Fruit fly (Drosophila melanogaster): ENCODE measurements around the gene FER.
A peak's percentile ranks its signal among the peaks of the same experiment; 100 is the strongest.

The FER gene

dm6 chr3R:9340425-9341188 lies 53.7 kb downstream of the FER start:
- peak; percentile 83 for TF ChIP-seq CG15710 (tag; optimal IDR thresholded peaks at IDR 0.05)
- peak; percentile 85 for TF ChIP-seq CG8301 (tag; optimal IDR thresholded peaks at IDR 0.05)
- TF ChIP-seq rn (GFP tag; IDR thresholded peaks at IDR 0.05): peak; percentile 35; the same call in 1 of the 2 replicates
- TF ChIP-seq CG13204 (GFP tag; optimal IDR thresholded peaks at IDR 0.05): peak; percentile 44
- TF ChIP-seq CG12605 (GFP tag; IDR thresholded peaks at IDR 0.05): peak; percentile 26; the same call in 1 of the 2 replicates
- TF ChIP-seq CG10348 (GFP tag; IDR thresholded peaks at IDR 0.05): no peak
- TF ChIP-seq Pif1A (GFP tag; optimal IDR thresholded peaks at IDR 0.05): peak; percentile 48
- TF ChIP-seq CG34367 (tag; optimal IDR thresholded peaks at IDR 0.05): peak; percentile 79
- peak; percentile 76 for TF ChIP-seq CG17806 (tag; optimal IDR thresholded peaks at IDR 0.05)
- no peak for TF ChIP-seq EcR (GFP tag; optimal IDR thresholded peaks at IDR 0.05)
- TF ChIP-seq CG14655 (GFP tag; optimal IDR thresholded peaks at IDR 0.05): peak; percentile 91
- peak; percentile 88 for TF ChIP-seq CG8159 (tag; optimal IDR thresholded peaks at IDR 0.05)
- TF ChIP-seq CG4496 (GFP tag; IDR thresholded peaks at IDR 0.05): peak; percentile 86
- TF ChIP-seq CG9948 (tag; optimal IDR thresholded peaks at IDR 0.05): peak; percentile 82
- TF ChIP-seq Pif1B (GFP tag; optimal IDR thresholded peaks at IDR 0.05): peak; percentile 60
- TF ChIP-seq CG32121 (GFP tag; IDR thresholded peaks at IDR 0.05): peak; percentile 77
- TF ChIP-seq D1 (tag; optimal IDR thresholded peaks at IDR 0.05): peak; percentile 89
- peak; percentile 84 for TF ChIP-seq Snoo (tag; optimal IDR thresholded peaks at IDR 0.05)
- TF ChIP-seq fd96Ca (GFP tag; IDR thresholded peaks at IDR 0.05): peak; percentile 74; the same call in 2 of the 3 replicates
- peak; percentile 60 for TF ChIP-seq Ets98B (GFP tag; IDR thresholded peaks at IDR 0.05)
- peak; percentile 65 for TF ChIP-seq gl (tag; optimal IDR thresholded peaks at IDR 0.05)

- TF ChIP-seq gl (tag; optimal IDR thresholded peaks at IDR 0.05) (no peak), EcR (GFP tag; optimal IDR thresholded peaks at IDR 0.05) (no peak), CG34367 (tag; optimal IDR thresholded peaks at IDR 0.05) (no peak), CG9948 (tag; optimal IDR thresholded peaks at IDR 0.05) (no peak), Pif1A (GFP tag; optimal IDR thresholded peaks at IDR 0.05) (no peak), CG13204 (GFP tag; optimal IDR thresholded peaks at IDR 0.05) (no peak), Snoo (tag; optimal IDR thresholded peaks at IDR 0.05) (no peak), CG10348 (GFP tag; IDR thresholded peaks at IDR 0.05) (no peak), CG17806 (tag; optimal IDR thresholded peaks at IDR 0.05) (no peak), CG8159 (tag; optimal IDR thresholded peaks at IDR 0.05) (no peak), CG32121 (GFP tag; IDR thresholded peaks at IDR 0.05) (no peak), CG8301 (tag; optimal IDR thresholded peaks at IDR 0.05) (no peak), Pif1B (GFP tag; optimal IDR thresholded peaks at IDR 0.05) (no peak), CG15710 (tag; optimal IDR thresholded peaks at IDR 0.05) (no peak), fd96Ca (GFP tag; IDR thresholded peaks at IDR 0.05) (no peak), CG4496 (GFP tag; IDR thresholded peaks at IDR 0.05) (no peak), CG12605 (GFP tag; IDR thresholded peaks at IDR 0.05) (no peak), CG14655 (GFP tag; optimal IDR thresholded peaks at IDR 0.05) (no peak), Ets98B (GFP tag; IDR thresholded peaks at IDR 0.05) (no peak)
These were observed 54.4 kb downstream of the FER start, which contains the start of gene drn for dm6 chr3R:9340076-9340315. drn (plus strand) TSS chr3R:9340216.

- TF ChIP-seq gl (tag; optimal IDR thresholded peaks at IDR 0.05): peak; percentile 13
- TF ChIP-seq CG15710 (tag; optimal IDR thresholded peaks at IDR 0.05): peak; percentile 72
- peak; percentile 44 for TF ChIP-seq Pif1B (GFP tag; optimal IDR thresholded peaks at IDR 0.05)
- TF ChIP-seq EcR (GFP tag; optimal IDR thresholded peaks at IDR 0.05): peak; percentile 47
- 0 out of 2 replicates have a peak, but pooled peaks have one; percentile 5 for TF ChIP-seq rn (GFP tag; IDR thresholded peaks at IDR 0.05)
- no peak; the same call in 2 of the 3 replicates for TF ChIP-seq fd96Ca (GFP tag; IDR thresholded peaks at IDR 0.05)
- TF ChIP-seq CG8301 (tag; optimal IDR thresholded peaks at IDR 0.05): peak; percentile 85
- TF ChIP-seq CG32121 (GFP tag; IDR thresholded peaks at IDR 0.05): peak; percentile 66
- TF ChIP-seq D1 (tag; optimal IDR thresholded peaks at IDR 0.05): peak; percentile 67
- TF ChIP-seq CG17806 (tag; optimal IDR thresholded peaks at IDR 0.05): peak; percentile 81
- peak; percentile 50 for TF ChIP-seq Snoo (tag; optimal IDR thresholded peaks at IDR 0.05)
- TF ChIP-seq CG10348 (GFP tag; IDR thresholded peaks at IDR 0.05): no peak
- peak; percentile 86 for TF ChIP-seq CG9948 (tag; optimal IDR thresholded peaks at IDR 0.05)
- no peak for TF ChIP-seq CG13204 (GFP tag; optimal IDR thresholded peaks at IDR 0.05)
- peak; percentile 70 for TF ChIP-seq Pif1A (GFP tag; optimal IDR thresholded peaks at IDR 0.05)
- TF ChIP-seq CG8159 (tag; optimal IDR thresholded peaks at IDR 0.05): peak; percentile 80
- peak; percentile 85 for TF ChIP-seq CG14655 (GFP tag; optimal IDR thresholded peaks at IDR 0.05)
- TF ChIP-seq Ets98B (GFP tag; IDR thresholded peaks at IDR 0.05): peak; percentile 38; the same call in 1 of the 2 replicates
- peak; percentile 57; the same call in 1 of the 3 replicates for TF ChIP-seq CG4496 (GFP tag; IDR thresholded peaks at IDR 0.05)
- peak; percentile 79 for TF ChIP-seq CG34367 (tag; optimal IDR thresholded peaks at IDR 0.05)
- TF ChIP-seq CG12605 (GFP tag; IDR thresholded peaks at IDR 0.05): peak; percentile 36; the same call in 1 of the 2 replicates
These were observed 54.9 kb downstream of the FER start for dm6 chr3R:9339176-9340075.

dm6 chr3R:9338771-9339170 lies 55.6 kb downstream of the FER start:
- TF ChIP-seq rn (GFP tag; IDR thresholded peaks at IDR 0.05) (no peak), CG34367 (tag; optimal IDR thresholded peaks at IDR 0.05) (no peak), CG12605 (GFP tag; IDR thresholded peaks at IDR 0.05) (no peak), Snoo (tag; optimal IDR thresholded peaks at IDR 0.05) (no peak), gl (tag; optimal IDR thresholded peaks at IDR 0.05) (no peak), EcR (GFP tag; optimal IDR thresholded peaks at IDR 0.05) (peak; percentile 95), CG17806 (tag; optimal IDR thresholded peaks at IDR 0.05) (no peak), Pif1B (GFP tag; optimal IDR thresholded peaks at IDR 0.05) (no peak)

Data from whole organism, pupa.